Fruit fly (Drosophila melanogaster) whole organism, embryonic: ENCODE results near the gene WDR79.

Source experiments
- Awh ChIP-seq: fragments of 200-800 bp; sonication (Bioruptor generic); IDR thresholded peaks from 2 replicates; pipeline ENCODE4, ENCODE4 v1.3.6; 2022; ENCODE audit warnings: missing biosample characterization, missing genetic modification characterization
- BEAF-32 ChIP-seq: fragments of 200-800 bp; sonication (Bioruptor generic); optimal IDR thresholded peaks from 3 replicates; lab custom pipeline; 2017; ENCODE audit warnings: missing biosample characterization, missing genetic modification characterization, mild to moderate bottlenecking, moderate library complexity, missing genetic modification reagents
- Bteb2 ChIP-seq: fragments of 200-800 bp; sonication (Bioruptor generic); optimal IDR thresholded peaks from 2 replicates; lab custom pipeline; 2016; ENCODE audit warnings: missing biosample characterization, missing genetic modification characterization
- CG10565 ChIP-seq: fragments of 200-800 bp; sonication (Bioruptor generic); optimal IDR thresholded peaks from 3 replicates; lab custom pipeline; 2016; ENCODE audit warnings: missing biosample characterization, mild to moderate bottlenecking, missing genetic modification characterization
- CG12236 ChIP-seq: fragments of 200-800 bp; sonication (Bioruptor generic); optimal IDR thresholded peaks from 2 replicates; lab custom pipeline; 2016; ENCODE audit warnings: missing biosample characterization, missing genetic modification characterization
- CG12769 ChIP-seq: fragments of 200-800 bp; sonication (Bioruptor generic); optimal IDR thresholded peaks from 2 replicates; lab custom pipeline; 2019; ENCODE audit warnings: missing biosample characterization, mild to moderate bottlenecking, missing genetic modification characterization, moderate library complexity
- CG14860 ChIP-seq: fragments of 200-800 bp; sonication (Bioruptor generic); IDR thresholded peaks from 3 replicates; pipeline ENCODE4 v1.3.6; 2022; ENCODE audit warnings: missing biosample characterization, missing genetic modification characterization; ENCODE audit not compliant: partially characterized antibody
- CG17385 ChIP-seq: fragments of 200-800 bp; sonication (Bioruptor generic); optimal IDR thresholded peaks from 3 replicates; lab custom pipeline; 2018; ENCODE audit warnings: missing biosample characterization, mild to moderate bottlenecking, missing genetic modification characterization
- CG2889 ChIP-seq: fragments of 200-800 bp; sonication (Bioruptor generic); IDR thresholded peaks from 3 replicates; pipeline ENCODE4 v1.3.6; 2022; ENCODE audit warnings: missing biosample characterization, missing genetic modification characterization
- CG30403 ChIP-seq: fragments of 200-800 bp; sonication (Bioruptor generic); optimal IDR thresholded peaks from 3 replicates; lab custom pipeline; 2016; ENCODE audit warnings: missing biosample characterization, missing genetic modification characterization
- CG9797 ChIP-seq: fragments of 200-800 bp; sonication (Bioruptor generic); optimal IDR thresholded peaks from 3 replicates; lab custom pipeline; 2018; ENCODE audit warnings: missing biosample characterization, mild to moderate bottlenecking, missing genetic modification characterization
- CG9817 ChIP-seq: fragments of 200-800 bp; sonication (Bioruptor generic); optimal IDR thresholded peaks from 2 replicates; lab custom pipeline; 2018; ENCODE audit warnings: missing biosample characterization, mild to moderate bottlenecking, missing genetic modification characterization, moderate library complexity
- Camta ChIP-seq: fragments of 200-800 bp; sonication (Bioruptor generic); optimal IDR thresholded peaks from 2 replicates; lab custom pipeline; 2016; ENCODE audit warnings: missing biosample characterization, missing genetic modification characterization
- Deaf1 ChIP-seq: fragments of 200-800 bp; optimal IDR thresholded peaks from 3 replicates; lab custom pipeline; 2019; ENCODE audit warnings: missing biosample characterization, mild to moderate bottlenecking, missing genetic modification characterization, moderate library complexity
- Dip3 ChIP-seq: fragments of 200-800 bp; sonication (Bioruptor generic); optimal IDR thresholded peaks from 3 replicates; lab custom pipeline; 2016; ENCODE audit warnings: missing biosample characterization, missing genetic modification characterization
- Doc3 ChIP-seq: fragments of 200-800 bp; sonication (Bioruptor generic); IDR thresholded peaks from 3 replicates; pipeline ENCODE4 v1.3.6; 2022; ENCODE audit warnings: missing biosample characterization, missing genetic modification characterization; ENCODE audit not compliant: partially characterized antibody
- E2f1 ChIP-seq: fragments of 200-800 bp; sonication (Bioruptor generic); IDR thresholded peaks from 2 replicates; pipeline ENCODE4 v1.3.6; 2022; ENCODE audit warnings: missing biosample characterization, missing genetic modification characterization
- Ets97D ChIP-seq: fragments of 200-800 bp; sonication (Bioruptor generic); optimal IDR thresholded peaks from 3 replicates; lab custom pipeline; 2016; ENCODE audit warnings: missing biosample characterization, missing genetic modification characterization
- Fer1 ChIP-seq: fragments of 200-800 bp; sonication (Bioruptor generic); optimal IDR thresholded peaks from 2 replicates; lab custom pipeline; 2017; ENCODE audit warnings: missing biosample characterization, mild to moderate bottlenecking, missing genetic modification characterization
- GATAe ChIP-seq: fragments of 200-800 bp; sonication (Bioruptor generic); conservative IDR thresholded peaks from 2 replicates; pipeline ENCODE4 v1.3.6; 2022; ENCODE audit warnings: missing biosample characterization, missing genetic modification characterization
- H2.0 ChIP-seq: fragments of 200-800 bp; sonication (Bioruptor generic); IDR thresholded peaks from 2 replicates; pipeline ENCODE4 v1.3.6; 2022; ENCODE audit warnings: missing biosample characterization, missing genetic modification characterization
- HLH4C ChIP-seq: fragments of 200-800 bp; sonication (Bioruptor generic); IDR thresholded peaks from 3 replicates; pipeline ENCODE4 v1.3.6; 2022; ENCODE audit warnings: missing biosample characterization, missing genetic modification characterization; ENCODE audit not compliant: partially characterized antibody
- HLHmδ ChIP-seq: fragments of 200-800 bp; sonication (Bioruptor generic); optimal IDR thresholded peaks from 2 replicates; lab custom pipeline; 2018; ENCODE audit warnings: missing biosample characterization, mild to moderate bottlenecking, missing genetic modification characterization, moderate library complexity
- Hr39 ChIP-seq: fragments of >200 bp; optimal IDR thresholded peaks from 2 replicates; lab custom pipeline; 2017
- NC2α ChIP-seq: fragments of 200-800 bp; sonication (Bioruptor generic); optimal IDR thresholded peaks from 2 replicates; lab custom pipeline; 2016; ENCODE audit warnings: missing biosample characterization, missing genetic modification characterization
- NK7.1 ChIP-seq: fragments of 200-800 bp; sonication (Bioruptor generic); optimal IDR thresholded peaks from 3 replicates; lab custom pipeline; 2016; ENCODE audit warnings: missing biosample characterization, missing genetic modification characterization
- Neu2 ChIP-seq: fragments of 200-800 bp; sonication (Bioruptor generic); optimal IDR thresholded peaks from 3 replicates; lab custom pipeline; 2016; ENCODE audit warnings: missing biosample characterization, missing genetic modification characterization, borderline replicate concordance
- Nf-YB ChIP-seq: fragments of 200-800 bp; sonication (Bioruptor generic); optimal IDR thresholded peaks from 3 replicates; lab custom pipeline; 2019; ENCODE audit warnings: missing biosample characterization, mild to moderate bottlenecking, missing genetic modification characterization, moderate library complexity
- Optix ChIP-seq: fragments of 200-800 bp; sonication (Bioruptor generic); IDR thresholded peaks from 3 replicates; pipeline ENCODE4 v1.3.6; 2022; ENCODE audit warnings: missing biosample characterization, missing genetic modification characterization
- Ptx1 ChIP-seq: fragments of 200-800 bp; sonication (Bioruptor generic); IDR thresholded peaks from 2 replicates; pipeline ENCODE4 v1.3.6; 2022; ENCODE audit warnings: missing biosample characterization, missing genetic modification characterization
- Taf1 ChIP-seq: fragments of 200-800 bp; sonication (Bioruptor generic); IDR thresholded peaks from 2 replicates; pipeline ENCODE4 v1.3.6; 2022; ENCODE audit warnings: missing biosample characterization, missing genetic modification characterization
- ab ChIP-seq: fragments of 200-800 bp; sonication (Bioruptor generic); optimal IDR thresholded peaks from 2 replicates; lab custom pipeline; 2016; ENCODE audit warnings: missing biosample characterization, missing genetic modification characterization
- bab2 ChIP-seq: fragments of 200-800 bp; sonication (Bioruptor generic); optimal IDR thresholded peaks from 2 replicates; lab custom pipeline; 2016; ENCODE audit warnings: missing biosample characterization, missing genetic modification characterization
- bbx ChIP-seq: fragments of 200-800 bp; sonication (Bioruptor generic); IDR thresholded peaks from 2 replicates; pipeline ENCODE4 v1.3.6; 2022; ENCODE audit warnings: missing biosample characterization, missing genetic modification characterization; ENCODE audit not compliant: partially characterized antibody
- bowl ChIP-seq: fragments of 200-800 bp; sonication (Bioruptor generic); IDR thresholded peaks from 2 replicates; pipeline ENCODE4 v1.3.6; 2022; ENCODE audit warnings: missing biosample characterization, missing genetic modification characterization
- cato ChIP-seq: fragments of 200-800 bp; sonication (Bioruptor generic); optimal IDR thresholded peaks from 2 replicates; lab custom pipeline; 2016; ENCODE audit warnings: missing biosample characterization, missing genetic modification characterization, borderline replicate concordance
- chm ChIP-seq: fragments of 200-800 bp; sonication (Bioruptor generic); IDR thresholded peaks from 2 replicates; pipeline ENCODE4 v1.3.6; 2022; ENCODE audit warnings: missing biosample characterization, missing genetic modification characterization
- chn ChIP-seq: fragments of 200-800 bp; sonication (Bioruptor generic); optimal IDR thresholded peaks from 2 replicates; lab custom pipeline; 2016; ENCODE audit warnings: missing biosample characterization, missing genetic modification characterization
- emc ChIP-seq: fragments of 200-800 bp; sonication (Bioruptor generic); optimal IDR thresholded peaks from 2 replicates; lab custom pipeline; 2016; ENCODE audit warnings: missing biosample characterization, missing genetic modification characterization
- exex ChIP-seq: fragments of 200-800 bp; sonication (Bioruptor generic); optimal IDR thresholded peaks from 4 replicates; lab custom pipeline; 2018; ENCODE audit warnings: missing biosample characterization, mild to moderate bottlenecking, missing genetic modification characterization, moderate library complexity
- h ChIP-seq: fragments of >200 bp; optimal IDR thresholded peaks from 2 replicates; lab custom pipeline; 2017
- maf-S ChIP-seq: fragments of 200-800 bp; sonication (Bioruptor generic); optimal IDR thresholded peaks from 2 replicates; lab custom pipeline; 2016; ENCODE audit warnings: missing biosample characterization, missing genetic modification characterization
- nau ChIP-seq: fragments of 200-800 bp; sonication (Bioruptor generic); optimal IDR thresholded peaks from 3 replicates; lab custom pipeline; 2017; ENCODE audit warnings: missing biosample characterization, mild to moderate bottlenecking, missing genetic modification characterization, missing genetic modification reagents
- pb ChIP-seq: fragments of 200-800 bp; sonication (Bioruptor generic); optimal IDR thresholded peaks from 3 replicates; lab custom pipeline; 2016; ENCODE audit warnings: missing biosample characterization, missing genetic modification characterization
- psq ChIP-seq: fragments of 200-800 bp; sonication (Bioruptor generic); optimal IDR thresholded peaks from 2 replicates; lab custom pipeline; 2017; ENCODE audit warnings: missing biosample characterization, missing genetic modification characterization
- repo ChIP-seq: fragments of 200-800 bp; sonication (Bioruptor generic); optimal IDR thresholded peaks from 2 replicates; lab custom pipeline; 2016; ENCODE audit warnings: missing biosample characterization, missing genetic modification characterization
- sqz ChIP-seq: fragments of 200-800 bp; sonication (Bioruptor generic); optimal IDR thresholded peaks from 3 replicates; lab custom pipeline; 2018; ENCODE audit warnings: missing biosample characterization, mild to moderate bottlenecking, missing genetic modification characterization
- stwl ChIP-seq: fragments of 200-800 bp; sonication (Bioruptor generic); optimal IDR thresholded peaks from 3 replicates; lab custom pipeline; 2018; ENCODE audit warnings: missing biosample characterization, mild to moderate bottlenecking, missing genetic modification characterization, moderate library complexity
- trh ChIP-seq: fragments of 200-800 bp; sonication (Bioruptor generic); optimal IDR thresholded peaks from 2 replicates; lab custom pipeline; 2016; ENCODE audit warnings: missing biosample characterization, missing genetic modification characterization
- wdn ChIP-seq: fragments of 200-800 bp; sonication (Bioruptor generic); IDR thresholded peaks from 2 replicates; pipeline ENCODE4 v1.3.6; 2022; ENCODE audit warnings: missing biosample characterization, missing genetic modification characterization

Gene WDR79

dm6 chr2L:6090786-6091716, 36.5 kb downstream of the WDR79 start, which contains the start of gene CG45075 (continued):
- TF ChIP-seq Ptx1 (GFP tag; lab: Robert Waterston, UW) (no peak), CG9817 (no peak), pb (GFP tag; lab: Kevin White, UChicago) (no peak), CG17385 (GFP tag; lab: Kevin White, UChicago) (no peak), bbx (GFP tag; lab: Robert Waterston, UW) (peak; percentile 27; the same call in 1 of the 2 replicates), ab (no peak), bowl (no peak), CG10565 (no peak), repo (no peak), maf-S (no peak), Camta (GFP tag; lab: Kevin White, UChicago) (no peak), nau (no peak), Bteb2 (GFP tag; lab: Kevin White, UChicago) (no peak), E2f1 (no peak), NC2α (GFP tag; lab: Kevin White, UChicago) (no peak), CG12236 (GFP tag; lab: Kevin White, UChicago) (no peak), trh (GFP tag; lab: Kevin White, UChicago) (no peak), CG14860 (GFP tag; lab: Robert Waterston, UW) (no peak), BEAF-32 (GFP tag; lab: Kevin White, UChicago) (no peak), Deaf1 (no peak), Hr39 (lab: Kevin White, UChicago) (no peak), exex (tag; lab: Kevin White, UChicago) (no peak), GATAe (GFP tag; lab: Robert Waterston, UW) (no peak), h (lab: Kevin White, UChicago) (no peak), chn (GFP tag; lab: Kevin White, UChicago) (peak; percentile 37), Fer1 (peak; percentile 26), HLH4C (GFP tag; lab: Robert Waterston, UW) (no peak), Optix (GFP tag; lab: Robert Waterston, UW) (no peak), CG9797 (GFP tag; lab: Kevin White, UChicago) (no peak), Taf1 (no peak), Nf-YB (no peak), Neu2 (GFP tag; lab: Kevin White, UChicago) (no peak), sqz (GFP tag; lab: Kevin White, UChicago) (peak; percentile 61), CG2889 (GFP tag; lab: Robert Waterston, UW) (no peak), psq (GFP tag; lab: Kevin White, UChicago) (no peak), cato (GFP tag; lab: Kevin White, UChicago) (no peak), CG12769 (tag; lab: Kevin White, UChicago) (no peak), bab2 (GFP tag; lab: Kevin White, UChicago) (no peak), chm (peak; percentile 87; the same call in 1 of the 2 replicates), HLHmδ (GFP tag; lab: Kevin White, UChicago) (peak; percentile 74), Doc3 (GFP tag; lab: Robert Waterston, UW) (no peak), H2.0 (GFP tag; lab: Robert Waterston, UW) (no peak), NK7.1 (GFP tag; lab: Kevin White, UChicago) (no peak), Ets97D (GFP tag; lab: Kevin White, UChicago) (peak; percentile 6), CG30403 (GFP tag; lab: Kevin White, UChicago) (no peak), Dip3 (no peak), wdn (GFP tag; lab: Robert Waterston, UW) (no peak), stwl (tag; lab: Kevin White, UChicago) (peak; percentile 32), Awh (GFP tag; lab: Robert Waterston, UW) (no peak), emc (GFP tag; lab: Kevin White, UChicago) (no peak)
